Worm (Caenorhabditis elegans) whole organism, L1 larva: ENCODE data around the gene F20A1.8.

Source experiments
- blmp-1 ChIP-seq: fragments of 150-350 bp; optimal IDR thresholded peaks from 2 replicates; lab custom pipeline; 2014; ENCODE audit warnings: missing biosample characterization, missing genetic modification characterization
- ceh-82 ChIP-seq, 3 experiments: fragments of 150-350 bp in 1 of 3; sonication (generic microtip) in 2 of 3; optimal IDR thresholded peaks; 2 replicates each; lab custom pipeline; 2014 to 2017; ENCODE audit warnings: missing biosample characterization in 3 of 3, missing genetic modification characterization in 3 of 3
- lin-13 ChIP-seq: fragments of 150-350 bp; optimal IDR thresholded peaks from 2 replicates; lab custom pipeline; 2014; ENCODE audit warnings: missing biosample characterization, missing genetic modification reagents, missing genetic modification characterization
- mdl-1 ChIP-seq, 2 experiments: fragments of 150-350 bp; optimal IDR thresholded peaks; 2 replicates each; lab custom pipeline; 2014 to 2017; ENCODE audit warnings: missing biosample characterization in 2 of 2, missing genetic modification characterization in 2 of 2, inconsistent platforms in 1 of 2
- mep-1 ChIP-seq: fragments of 150-350 bp; optimal IDR thresholded peaks from 2 replicates; lab custom pipeline; 2014; ENCODE audit warnings: missing biosample characterization, missing genetic modification characterization
- nhr-11 ChIP-seq: fragments of 150-350 bp; optimal IDR thresholded peaks from 2 replicates; lab custom pipeline; 2014; ENCODE audit warnings: missing biosample characterization, missing genetic modification characterization
- unc-62 ChIP-seq: fragments of 150-350 bp; optimal IDR thresholded peaks from 2 replicates; lab custom pipeline; 2014; ENCODE audit warnings: missing biosample characterization, missing genetic modification reagents, missing genetic modification characterization

- no peak for TF ChIP-seq unc-62
- no peak for TF ChIP-seq lin-13
- no peak for TF ChIP-seq ceh-82 (tag; optimal IDR thresholded peaks at IDR 0.05; lab: Kevin White, UChicago)
- TF ChIP-seq nhr-11 (tag; lab: Kevin White, UChicago) = no peak
- TF ChIP-seq blmp-1 (tag; lab: Kevin White, UChicago) = no peak
- no peak for TF ChIP-seq mdl-1 (tag; optimal IDR thresholded peaks at IDR 0.05; lab: Kevin White, UChicago)
- TF ChIP-seq mep-1 (tag; lab: Kevin White, UChicago) = no peak
These were observed 17.8 kb upstream of the F20A1.8 start, which contains the start of gene Y57E12AR.1 for ce11 chrV:7065226-7065625.
